Worm (Caenorhabditis elegans): Measurements from ENCODE around the gene Y49A10A.2.

Y49A10A.2 gene

ce11 chrX:10340986-10341385 lies 31.5 kb downstream of the Y49A10A.2 start, which contains the start of gene R07E3.1:
R07E3.1 (minus strand) TSS chrX:10341161.
- no peak for TF ChIP-seq snpc-1.1 (tag; optimal IDR thresholded peaks at IDR 0.05; ENCODE audit: insufficient read depth)
- no peak for TF ChIP-seq lsl-1 (GFP tag; optimal IDR thresholded peaks at IDR 0.05)
- 0 out of 2 replicates have a peak, but pooled peaks have one; percentile 15 for TF ChIP-seq cebp-1 (GFP tag; IDR thresholded peaks at IDR 0.05)
- no peak for TF ChIP-seq cebp-1 (tag; optimal IDR thresholded peaks at IDR 0.05)
- TF ChIP-seq die-1 (tag; optimal IDR thresholded peaks at IDR 0.05) = no peak
- no peak for TF ChIP-seq K11D2.4 (GFP tag; IDR thresholded peaks at IDR 0.05)
- TF ChIP-seq F49E8.2 (tag; optimal IDR thresholded peaks at IDR 0.05; ENCODE audit: insufficient read depth) = no peak
- TF ChIP-seq B0035.1 (tag; optimal IDR thresholded peaks at IDR 0.05) = no peak
- TF ChIP-seq nhr-80 (tag; optimal IDR thresholded peaks at IDR 0.05) = peak; percentile 57

ce11 chrX:10340044-10340443 lies 32.4 kb downstream of the Y49A10A.2 start:
- peak; percentile 65; the same call in 1 of the 2 replicates for TF ChIP-seq dox-1 (GFP tag; IDR thresholded peaks at IDR 0.05)
- peak; percentile 6 for TF ChIP-seq tbp1 (GFP tag; optimal IDR thresholded peaks at IDR 0.05)
- TF ChIP-seq mcd-1 (GFP tag; IDR thresholded peaks at IDR 0.05) = peak; percentile 23; the same call in 1 of the 2 replicates
- no peak for TF ChIP-seq aptf-3 (GFP tag; IDR thresholded peaks at IDR 0.05)
- TF ChIP-seq chd-7 (tag; optimal IDR thresholded peaks at IDR 0.05) = no peak
- no peak for TF ChIP-seq attf-6 (GFP tag; IDR thresholded peaks at IDR 0.05)
- peak; percentile 80 for TF ChIP-seq nhr-80 (tag; optimal IDR thresholded peaks at IDR 0.05)
- no peak for TF ChIP-seq D2030.7 (GFP tag; IDR thresholded peaks at IDR 0.05)
- no peak for TF ChIP-seq lin-54 (GFP tag; optimal IDR thresholded peaks at IDR 0.05)
- TF ChIP-seq Y53G8AR.9 (GFP tag; conservative IDR thresholded peaks at IDR 0.05) = no peak
- TF ChIP-seq ceh-100 (GFP tag; IDR thresholded peaks at IDR 0.05) = no peak
- TF ChIP-seq lin-26 (GFP tag; IDR thresholded peaks at IDR 0.05) = no peak
- TF ChIP-seq ekl-4 (GFP tag; IDR thresholded peaks at IDR 0.05) = no peak
- TF ChIP-seq ztf-26 (tag; optimal IDR thresholded peaks at IDR 0.05) = no peak
- TF ChIP-seq athp-1 (tag; optimal IDR thresholded peaks at IDR 0.05) = no peak
- peak; percentile 67; the same call in 1 of the 2 replicates for TF ChIP-seq zfh-2 (GFP tag; conservative IDR thresholded peaks at IDR 0.05)
- TF ChIP-seq Y79H2A.3 (GFP tag; conservative IDR thresholded peaks at IDR 0.05) = no peak
- peak; percentile 72 for TF ChIP-seq ets-4 (GFP tag; optimal IDR thresholded peaks at IDR 0.05)

- TF ChIP-seq xnd-1 (tag; optimal IDR thresholded peaks at IDR 0.05) (no peak), attf-3 (GFP tag; conservative IDR thresholded peaks at IDR 0.05) (no peak), F10E7.11 (tag; optimal IDR thresholded peaks at IDR 0.05) (no peak), mes-4 (tag; optimal IDR thresholded peaks at IDR 0.05) (no peak), lin-40 (tag; optimal IDR thresholded peaks at IDR 0.05) (no peak), mxl-1 (tag; optimal IDR thresholded peaks at IDR 0.05) (no peak), sdz-38 (tag; optimal IDR thresholded peaks at IDR 0.05) (no peak), ccch-3 (GFP tag; optimal IDR thresholded peaks at IDR 0.05) (no peak), Y53G8AR.9 (GFP tag; conservative IDR thresholded peaks at IDR 0.05) (0 out of 2 replicates have a peak, but pooled peaks have one; percentile 43), ZK185.1 (tag; optimal IDR thresholded peaks at IDR 0.05; ENCODE audit: poor library complexity, severe bottlenecking) (no peak), B0336.3 (GFP tag; IDR thresholded peaks at IDR 0.05) (peak; percentile 63; the same call in 1 of the 2 replicates), chd-7 (tag; optimal IDR thresholded peaks at IDR 0.05) (no peak), cebp-1 (GFP tag; IDR thresholded peaks at IDR 0.05) (no peak), cebp-1 (tag; optimal IDR thresholded peaks at IDR 0.05) (peak; percentile 36), nhr-120 (GFP tag; IDR thresholded peaks at IDR 0.05) (no peak), dpl-1 (GFP tag; optimal IDR thresholded peaks at IDR 0.05) (no peak), mel-28 (tag; optimal IDR thresholded peaks at IDR 0.05; ENCODE audit: borderline replicate concordance) (no peak), akir-1 (GFP tag; optimal IDR thresholded peaks at IDR 0.05) (no peak), lin-54 (GFP tag; optimal IDR thresholded peaks at IDR 0.05) (no peak), let-526 (GFP tag; IDR thresholded peaks at IDR 0.05) (no peak), ztf-25 (GFP tag; IDR thresholded peaks at IDR 0.05) (no peak), K11D2.4 (GFP tag; IDR thresholded peaks at IDR 0.05) (no peak), madf-3 (GFP tag; IDR thresholded peaks at IDR 0.05) (0 out of 2 replicates have a peak, but pooled peaks have one; percentile 26), ceh-100 (GFP tag; IDR thresholded peaks at IDR 0.05) (no peak), hmg-20 (GFP tag; IDR thresholded peaks at IDR 0.05) (no peak), ceh-27 (GFP tag; optimal IDR thresholded peaks at IDR 0.05) (no peak), ceh-79 (tag; optimal IDR thresholded peaks at IDR 0.05) (no peak), D2030.7 (GFP tag; IDR thresholded peaks at IDR 0.05) (no peak)
Measured at ce11 chrX:10338761-10339160, 33.7 kb downstream of the Y49A10A.2 start.
